Fruit fly (Drosophila melanogaster) whole organism, embryonic: ENCODE results near the gene CIA30.

Experiments used
- Adf1 ChIP-seq: fragments of 200-800 bp; sonication (Bioruptor generic); IDR thresholded peaks from 2 replicates; pipeline ENCODE4 v1.3.6; 2022; ENCODE audit warnings: missing biosample characterization, missing genetic modification characterization
- Asciz ChIP-seq: fragments of 200-800 bp; sonication (Bioruptor generic); optimal IDR thresholded peaks from 2 replicates; lab custom pipeline; 2017; ENCODE audit warnings: missing biosample characterization, mild to moderate bottlenecking, missing genetic modification characterization, missing genetic modification reagents
- Atf6 ChIP-seq: fragments of 200-800 bp; sonication (Bioruptor generic); IDR thresholded peaks from 2 replicates; pipeline ENCODE4 v1.3.6; 2022; ENCODE audit warnings: missing biosample characterization, missing genetic modification characterization
- Bgb ChIP-seq: fragments of 200-800 bp; sonication (Bioruptor generic); IDR thresholded peaks from 2 replicates; pipeline ENCODE4 v1.3.6; 2022; ENCODE audit warnings: missing biosample characterization, missing genetic modification characterization; ENCODE audit not compliant: partially characterized antibody
- CG10321 ChIP-seq: fragments of 200-800 bp; sonication (Bioruptor generic); IDR thresholded peaks from 2 replicates; pipeline ENCODE4 v1.3.6; 2022; ENCODE audit warnings: missing biosample characterization, missing genetic modification characterization
- CG10462 ChIP-seq: fragments of 200-800 bp; sonication (Bioruptor generic); optimal IDR thresholded peaks from 2 replicates; lab custom pipeline; 2016; ENCODE audit warnings: missing biosample characterization, missing genetic modification characterization
- CG12104 ChIP-seq: fragments of 200-800 bp; sonication (Bioruptor generic); optimal IDR thresholded peaks from 3 replicates; lab custom pipeline; 2016; ENCODE audit warnings: missing biosample characterization, missing genetic modification characterization
- CG12155 ChIP-seq: fragments of 200-800 bp; sonication (Bioruptor generic); optimal IDR thresholded peaks from 3 replicates; lab custom pipeline; 2016; ENCODE audit warnings: missing biosample characterization, missing genetic modification characterization
- CG12744 ChIP-seq: fragments of 200-800 bp; sonication (Bioruptor generic); optimal IDR thresholded peaks from 2 replicates; lab custom pipeline; 2016; ENCODE audit warnings: missing biosample characterization, missing genetic modification characterization
- CG12942 ChIP-seq: fragments of 200-800 bp; sonication (Bioruptor generic); optimal IDR thresholded peaks from 3 replicates; lab custom pipeline; 2016; ENCODE audit warnings: missing biosample characterization, missing genetic modification characterization
- CG13123 ChIP-seq: fragments of 200-800 bp; sonication (Bioruptor generic); optimal IDR thresholded peaks from 2 replicates; lab custom pipeline; 2016; ENCODE audit warnings: missing biosample characterization, missing genetic modification characterization
- CG13296 ChIP-seq: fragments of 200-800 bp; sonication (Bioruptor generic); optimal IDR thresholded peaks from 3 replicates; lab custom pipeline; 2018; ENCODE audit warnings: missing biosample characterization, mild to moderate bottlenecking, missing genetic modification characterization
- CG13894 ChIP-seq: fragments of 200-800 bp; sonication (Bioruptor generic); optimal IDR thresholded peaks from 3 replicates; lab custom pipeline; 2018; ENCODE audit warnings: missing biosample characterization, mild to moderate bottlenecking, missing genetic modification characterization, moderate library complexity
- CG14860 ChIP-seq: fragments of 200-800 bp; sonication (Bioruptor generic); IDR thresholded peaks from 3 replicates; pipeline ENCODE4 v1.3.6; 2022; ENCODE audit warnings: missing biosample characterization, missing genetic modification characterization; ENCODE audit not compliant: partially characterized antibody
- CG1603 ChIP-seq: fragments of 200-800 bp; sonication (Bioruptor generic); optimal IDR thresholded peaks from 2 replicates; lab custom pipeline; 2019; ENCODE audit warnings: missing biosample characterization, mild to moderate bottlenecking, missing genetic modification characterization, moderate library complexity
- CG18011 ChIP-seq: fragments of 200-800 bp; sonication (Bioruptor generic); optimal IDR thresholded peaks from 2 replicates; lab custom pipeline; 2017; ENCODE audit warnings: missing biosample characterization, missing genetic modification characterization, mild to moderate bottlenecking, moderate library complexity, missing genotype
- CG2712 ChIP-seq: fragments of 200-800 bp; optimal IDR thresholded peaks from 3 replicates; lab custom pipeline; 2019; ENCODE audit warnings: missing biosample characterization, mild to moderate bottlenecking, missing genetic modification characterization, moderate library complexity
- CG2875 ChIP-seq: fragments of 200-800 bp; sonication (Bioruptor generic); optimal IDR thresholded peaks from 2 replicates; lab custom pipeline; 2017; ENCODE audit warnings: missing biosample characterization, mild to moderate bottlenecking, missing genetic modification characterization, missing genetic modification reagents
- CG30020 ChIP-seq: fragments of 200-800 bp; optimal IDR thresholded peaks from 2 replicates; lab custom pipeline; 2019; ENCODE audit warnings: missing biosample characterization, mild to moderate bottlenecking, missing genetic modification characterization, moderate library complexity
- CG4854 ChIP-seq: fragments of 200-800 bp; sonication (Bioruptor generic); optimal IDR thresholded peaks from 2 replicates; lab custom pipeline; 2016; ENCODE audit warnings: missing biosample characterization, missing genetic modification characterization, inconsistent platforms
- CG6175 ChIP-seq: fragments of 200-800 bp; sonication (Bioruptor generic); IDR thresholded peaks from 3 replicates; pipeline ENCODE4 v1.3.6; 2022; ENCODE audit warnings: missing biosample characterization, missing genetic modification characterization
- CG6254 ChIP-seq: fragments of 200-800 bp; sonication (Bioruptor generic); optimal IDR thresholded peaks from 3 replicates; lab custom pipeline; 2017; ENCODE audit warnings: mild to moderate bottlenecking, missing biosample characterization, missing genetic modification reagents, missing genetic modification characterization
- CG6689 ChIP-seq: fragments of 200-800 bp; sonication (Bioruptor generic); IDR thresholded peaks from 2 replicates; pipeline ENCODE4 v1.3.6; 2022; ENCODE audit warnings: missing biosample characterization, missing genetic modification characterization
- CG7786 ChIP-seq: fragments of 200-800 bp; sonication (Bioruptor generic); optimal IDR thresholded peaks from 2 replicates; lab custom pipeline; 2016; ENCODE audit warnings: missing biosample characterization, missing genetic modification characterization
- CG9609 ChIP-seq: fragments of 200-800 bp; sonication (Bioruptor generic); optimal IDR thresholded peaks from 3 replicates; lab custom pipeline; 2016; ENCODE audit warnings: missing biosample characterization, missing genetic modification characterization
- CHES-1-like ChIP-seq: fragments of 200-800 bp; sonication (Bioruptor generic); optimal IDR thresholded peaks from 2 replicates; lab custom pipeline; 2016; ENCODE audit warnings: missing biosample characterization, missing genetic modification characterization
- Deaf1 ChIP-seq: fragments of 200-800 bp; optimal IDR thresholded peaks from 3 replicates; lab custom pipeline; 2019; ENCODE audit warnings: missing biosample characterization, mild to moderate bottlenecking, missing genetic modification characterization, moderate library complexity
- ERR ChIP-seq: fragments of 200-800 bp; sonication (Bioruptor generic); optimal IDR thresholded peaks from 2 replicates; lab custom pipeline; 2016; ENCODE audit warnings: missing biosample characterization, missing genetic modification characterization
- Eip74EF ChIP-seq, 2 experiments: fragments of 200-800 bp in 1 of 2; fragments of >200 bp in 1 of 2; sonication (Bioruptor generic) in 1 of 2; optimal IDR thresholded peaks; 2 replicates each; lab custom pipeline; 2017 to 2019; ENCODE audit warnings: missing biosample characterization in 2 of 2, missing genetic modification characterization in 2 of 2, mild to moderate bottlenecking in 1 of 2, moderate library complexity in 1 of 2
- HLH54F ChIP-seq: fragments of 200-800 bp; sonication (Bioruptor generic); optimal IDR thresholded peaks from 3 replicates; lab custom pipeline; 2016; ENCODE audit warnings: missing biosample characterization, missing genetic modification characterization
- Lhr ChIP-seq: fragments of 200-800 bp; sonication (Bioruptor generic); optimal IDR thresholded peaks from 3 replicates; lab custom pipeline; 2017; ENCODE audit warnings: mild to moderate bottlenecking, missing biosample characterization, missing genetic modification reagents, missing genetic modification characterization
- Nf-YB ChIP-seq: fragments of 200-800 bp; sonication (Bioruptor generic); optimal IDR thresholded peaks from 3 replicates; lab custom pipeline; 2019; ENCODE audit warnings: missing biosample characterization, mild to moderate bottlenecking, missing genetic modification characterization, moderate library complexity
- Rfx ChIP-seq: fragments of 200-800 bp; sonication (Bioruptor generic); IDR thresholded peaks from 2 replicates; pipeline ENCODE4 v1.3.6; 2022; ENCODE audit warnings: missing biosample characterization, missing genetic modification characterization
- Six4 ChIP-seq: fragments of 200-800 bp; sonication (Bioruptor generic); optimal IDR thresholded peaks from 2 replicates; lab custom pipeline; 2016; ENCODE audit warnings: missing biosample characterization, missing genetic modification characterization
- Sox100B ChIP-seq: fragments of 200-800 bp; sonication (Bioruptor generic); optimal IDR thresholded peaks from 3 replicates; lab custom pipeline; 2018; ENCODE audit warnings: missing biosample characterization, mild to moderate bottlenecking, missing genetic modification characterization
- Sox102F ChIP-seq: fragments of 200-800 bp; sonication (Bioruptor generic); optimal IDR thresholded peaks from 2 replicates; lab custom pipeline; 2018; ENCODE audit warnings: missing biosample characterization, mild to moderate bottlenecking, missing genetic modification characterization, moderate library complexity
- Usf ChIP-seq: fragments of 200-800 bp; sonication (Bioruptor generic); optimal IDR thresholded peaks from 2 replicates; lab custom pipeline; 2017; ENCODE audit warnings: missing genotype, missing biosample characterization, missing genetic modification characterization
- al ChIP-seq: fragments of 200-800 bp; sonication (Bioruptor generic); IDR thresholded peaks from 2 replicates; pipeline ENCODE4 v1.3.6; 2022; ENCODE audit warnings: missing biosample characterization, missing genetic modification characterization
- ash1 ChIP-seq: fragments of 200-800 bp; sonication (Bioruptor generic); optimal IDR thresholded peaks from 2 replicates; lab custom pipeline; 2018; ENCODE audit warnings: missing biosample characterization, mild to moderate bottlenecking, missing genetic modification characterization
- bab2 ChIP-seq: fragments of 200-800 bp; sonication (Bioruptor generic); optimal IDR thresholded peaks from 2 replicates; lab custom pipeline; 2016; ENCODE audit warnings: missing biosample characterization, missing genetic modification characterization
- cad ChIP-seq: fragments of >200 bp; optimal IDR thresholded peaks from 2 replicates; lab custom pipeline; 2017; ENCODE audit warnings: missing biosample characterization, missing genetic modification characterization
- cg ChIP-seq: fragments of 200-800 bp; sonication (Bioruptor generic); optimal IDR thresholded peaks from 3 replicates; lab custom pipeline; 2019; ENCODE audit warnings: missing biosample characterization, mild to moderate bottlenecking, missing genetic modification characterization, moderate library complexity
- dpn ChIP-seq, 2 experiments: fragments of 200-800 bp; sonication (Bioruptor generic); optimal IDR thresholded peaks; 3 replicates each; lab custom pipeline; 2016; ENCODE audit warnings: missing biosample characterization in 2 of 2, missing genetic modification characterization in 2 of 2
- hth ChIP-seq: fragments of >200 bp; optimal IDR thresholded peaks from 2 replicates; lab custom pipeline; 2017; ENCODE audit warnings: inconsistent platforms
- jigr1 ChIP-seq: fragments of 200-800 bp; sonication (Bioruptor generic); IDR thresholded peaks from 3 replicates; pipeline ENCODE4 v1.3.6; 2022; ENCODE audit warnings: missing biosample characterization, missing genetic modification characterization
- lmd ChIP-seq: fragments of 200-800 bp; sonication (Bioruptor generic); IDR thresholded peaks from 2 replicates; pipeline ENCODE4 v1.3.6; 2022; ENCODE audit warnings: missing biosample characterization, missing genetic modification characterization
- maf-S ChIP-seq: fragments of 200-800 bp; sonication (Bioruptor generic); optimal IDR thresholded peaks from 2 replicates; lab custom pipeline; 2016; ENCODE audit warnings: missing biosample characterization, missing genetic modification characterization
- nerfin-1 ChIP-seq: fragments of 200-800 bp; sonication (Bioruptor generic); optimal IDR thresholded peaks from 3 replicates; lab custom pipeline; 2019; ENCODE audit warnings: missing biosample characterization, mild to moderate bottlenecking, missing genetic modification characterization, moderate library complexity
- psq ChIP-seq: fragments of 200-800 bp; sonication (Bioruptor generic); optimal IDR thresholded peaks from 2 replicates; lab custom pipeline; 2017; ENCODE audit warnings: missing biosample characterization, missing genetic modification characterization
- pzg ChIP-seq: fragments of 200-800 bp; sonication (Bioruptor generic); optimal IDR thresholded peaks from 3 replicates; lab custom pipeline; 2018; ENCODE audit warnings: missing biosample characterization, mild to moderate bottlenecking, missing genetic modification characterization, moderate library complexity
- sob ChIP-seq: fragments of 200-800 bp; sonication (Bioruptor generic); IDR thresholded peaks from 2 replicates; pipeline ENCODE4 v1.3.6; 2022; ENCODE audit warnings: missing biosample characterization, missing genetic modification characterization

The CIA30 gene

DNA sequence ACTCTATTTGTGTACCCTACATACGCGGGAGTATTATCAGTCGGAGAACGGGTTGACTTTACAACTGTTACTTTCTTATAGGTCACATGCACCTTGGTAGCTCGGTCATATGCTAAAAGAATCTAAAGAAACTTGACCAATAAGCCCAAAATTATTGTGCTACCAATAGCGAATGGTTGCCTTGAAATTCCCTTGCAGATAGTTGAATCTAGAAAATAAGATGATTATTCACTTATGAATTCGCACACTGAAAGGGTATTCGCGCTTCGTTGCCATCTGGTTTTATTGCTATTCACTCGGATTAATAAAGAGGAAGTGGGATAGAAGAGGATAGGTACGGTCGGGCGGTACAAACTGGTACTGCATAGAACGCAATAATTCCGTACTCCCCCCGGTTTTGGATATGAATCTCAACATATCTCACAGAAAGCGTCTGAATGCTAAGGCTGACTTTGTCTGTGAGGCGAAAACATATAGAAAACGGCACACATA is 37.1 kb downstream of the CIA30 start (continued):
- TF ChIP-seq CG10321 (GFP tag; lab: Robert Waterston, UW) (no peak), Six4 (GFP tag; lab: Kevin White, UChicago) (no peak), CG18011 (GFP tag; lab: Kevin White, UChicago) (peak; percentile 25), Rfx (GFP tag; lab: Robert Waterston, UW) (peak; percentile 89), jigr1 (GFP tag; lab: Robert Waterston, UW) (0 out of 3 replicates have a peak, but pooled peaks have one; percentile 38), CG6254 (peak; percentile 21), CG12942 (GFP tag; lab: Kevin White, UChicago) (peak; percentile 53), CG13894 (peak; percentile 99), CG2712 (peak; percentile 53), CG7786 (peak; percentile 92), dpn (GFP tag; optimal IDR thresholded peaks at IDR 0.05; lab: Kevin White, UChicago) (peak; percentile 76 to 88), CHES-1-like (GFP tag; lab: Kevin White, UChicago) (peak; percentile 77), Sox102F (GFP tag; lab: Kevin White, UChicago) (peak; percentile 77), Sox100B (GFP tag; lab: Kevin White, UChicago) (peak; percentile 72), Atf6 (peak; percentile 63), CG13123 (GFP tag; lab: Kevin White, UChicago) (peak; percentile 44), Usf (GFP tag; lab: Kevin White, UChicago) (peak; percentile 56), CG12744 (peak; percentile 9), pzg (GFP tag; lab: Kevin White, UChicago) (peak; percentile 7), CG6689 (GFP tag; lab: Robert Waterston, UW) (peak; percentile 58), lmd (GFP tag; lab: Robert Waterston, UW) (peak; percentile 87), Eip74EF (GFP tag; optimal IDR thresholded peaks at IDR 0.05; lab: Kevin White, UChicago) (peak in 1 of 2 experiments; percentile 56), CG12155 (GFP tag; lab: Kevin White, UChicago) (peak; percentile 88), sob (GFP tag; lab: Robert Waterston, UW) (peak; percentile 70), HLH54F (GFP tag; lab: Kevin White, UChicago) (peak; percentile 89), Lhr (GFP tag; lab: Kevin White, UChicago) (no peak), CG12104 (GFP tag; lab: Kevin White, UChicago) (peak; percentile 64), psq (no peak), CG4854 (GFP tag; lab: Kevin White, UChicago) (peak; percentile 56), Adf1 (no peak; the same call in 1 of the 2 replicates), bab2 (GFP tag; lab: Kevin White, UChicago) (peak; percentile 76), Asciz (GFP tag; lab: Kevin White, UChicago) (no peak), cg (GFP tag; lab: Kevin White, UChicago) (no peak), cad (GFP tag; lab: Kevin White, UChicago) (no peak), hth (lab: Kevin White, UChicago) (no peak), CG14860 (GFP tag; lab: Robert Waterston, UW) (no peak), CG1603 (tag; lab: Kevin White, UChicago) (peak; percentile 23), ash1 (GFP tag; lab: Kevin White, UChicago) (no peak), Bgb (no peak), al (GFP tag; lab: Robert Waterston, UW) (peak; percentile 76), CG6175 (GFP tag; lab: Robert Waterston, UW) (peak; percentile 71; the same call in 2 of the 3 replicates), CG9609 (GFP tag; lab: Kevin White, UChicago) (peak; percentile 76), Deaf1 (tag; lab: Kevin White, UChicago) (no peak), CG13296 (GFP tag; lab: Kevin White, UChicago) (peak; percentile 27), maf-S (GFP tag; lab: Kevin White, UChicago) (peak; percentile 71), CG2875 (GFP tag; lab: Kevin White, UChicago) (peak; percentile 36), ERR (GFP tag; lab: Kevin White, UChicago) (peak; percentile 16), nerfin-1 (tag; lab: Kevin White, UChicago) (no peak), Nf-YB (GFP tag; lab: Kevin White, UChicago) (peak; percentile 54), CG10462 (peak; percentile 32), CG30020 (tag; lab: Kevin White, UChicago) (no peak)
